Worm (Caenorhabditis elegans): ENCODE data around the gene F48F7.6.

ce11 chrX:13990680-13991079 lies 13.1 kb downstream of the F48F7.6 start, which contains the start of gene C31E10.11:
- TF ChIP-seq mxl-1 (tag; optimal IDR thresholded peaks at IDR 0.05) (no peak), ama-1 (optimal IDR thresholded peaks at IDR 0.05) (no peak), ama-1 (GFP tag; optimal IDR thresholded peaks at IDR 0.05) (no peak), F39B2.1 (GFP tag; IDR thresholded peaks at IDR 0.05) (no peak), snpc-1.3 (tag; optimal IDR thresholded peaks at IDR 0.05; ENCODE audit: insufficient read depth) (no peak), Y95B8A.8 (GFP tag; IDR thresholded peaks at IDR 0.05) (no peak), B0019.2 (GFP tag; conservative IDR thresholded peaks at IDR 0.05) (no peak), dpl-1 (GFP tag; optimal IDR thresholded peaks at IDR 0.05) (no peak), ztf-26 (tag; optimal IDR thresholded peaks at IDR 0.05) (no peak), lsy-27 (tag; optimal IDR thresholded peaks at IDR 0.05; ENCODE audit: borderline replicate concordance, insufficient read depth) (no peak), zfh-2 (GFP tag; conservative IDR thresholded peaks at IDR 0.05) (no peak), nhr-80 (tag; optimal IDR thresholded peaks at IDR 0.05) (no peak)
